Worm (Caenorhabditis elegans): ENCODE measurements around the gene Y32G9A.2.

- TF ChIP-seq dao-5 (tag; optimal IDR thresholded peaks at IDR 0.05) (no peak), W03F9.2 (tag; optimal IDR thresholded peaks at IDR 0.05) (no peak)
These were observed 48.7 kb downstream of the Y32G9A.2 start for ce11 chrV:1966962-1967361.
